Fruit fly (Drosophila melanogaster) whole organism, embryonic: ENCODE results near the gene Cyp309a1.

Experiments used
- ATbp ChIP-seq: fragments of 200-800 bp; sonication (Bioruptor generic); optimal IDR thresholded peaks from 2 replicates; lab custom pipeline; 2017; ENCODE audit warnings: missing biosample characterization, mild to moderate bottlenecking, missing genetic modification characterization, missing genetic modification reagents
- BEAF-32 ChIP-seq: fragments of 200-800 bp; sonication (Bioruptor generic); optimal IDR thresholded peaks from 3 replicates; lab custom pipeline; 2017; ENCODE audit warnings: missing biosample characterization, missing genetic modification characterization, mild to moderate bottlenecking, moderate library complexity, missing genetic modification reagents
- Bgb ChIP-seq: fragments of 200-800 bp; sonication (Bioruptor generic); IDR thresholded peaks from 2 replicates; pipeline ENCODE4 v1.3.6; 2022; ENCODE audit warnings: missing biosample characterization, missing genetic modification characterization; ENCODE audit not compliant: partially characterized antibody
- CG10267 ChIP-seq: fragments of 200-800 bp; sonication (Bioruptor generic); optimal IDR thresholded peaks from 2 replicates; lab custom pipeline; 2018; ENCODE audit warnings: missing biosample characterization, mild to moderate bottlenecking, missing genetic modification characterization, moderate library complexity
- CG10565 ChIP-seq: fragments of 200-800 bp; sonication (Bioruptor generic); optimal IDR thresholded peaks from 3 replicates; lab custom pipeline; 2016; ENCODE audit warnings: missing biosample characterization, mild to moderate bottlenecking, missing genetic modification characterization
- CG11247 ChIP-seq: fragments of 200-800 bp; sonication (Bioruptor generic); IDR thresholded peaks from 2 replicates; pipeline ENCODE4 v1.3.6; 2022; ENCODE audit warnings: missing biosample characterization, missing genetic modification characterization
- CG11456 ChIP-seq: fragments of 200-800 bp; sonication (Bioruptor generic); IDR thresholded peaks from 3 replicates; pipeline ENCODE4 v1.3.6; 2022; ENCODE audit warnings: missing biosample characterization, missing genetic modification characterization
- CG12299 ChIP-seq: fragments of 200-800 bp; sonication (Bioruptor generic); optimal IDR thresholded peaks from 2 replicates; lab custom pipeline; 2018; ENCODE audit warnings: missing biosample characterization, mild to moderate bottlenecking, missing genetic modification characterization
- CG12391 ChIP-seq: fragments of 200-800 bp; sonication (Bioruptor generic); optimal IDR thresholded peaks from 3 replicates; lab custom pipeline; 2018; ENCODE audit warnings: missing biosample characterization, mild to moderate bottlenecking, missing genetic modification characterization, moderate library complexity
- CG12744 ChIP-seq: fragments of 200-800 bp; sonication (Bioruptor generic); optimal IDR thresholded peaks from 2 replicates; lab custom pipeline; 2016; ENCODE audit warnings: missing biosample characterization, missing genetic modification characterization
- CG13296 ChIP-seq: fragments of 200-800 bp; sonication (Bioruptor generic); optimal IDR thresholded peaks from 3 replicates; lab custom pipeline; 2018; ENCODE audit warnings: missing biosample characterization, mild to moderate bottlenecking, missing genetic modification characterization
- CG14710 ChIP-seq: fragments of 200-800 bp; sonication (Bioruptor generic); optimal IDR thresholded peaks from 3 replicates; lab custom pipeline; 2019; ENCODE audit warnings: missing biosample characterization, mild to moderate bottlenecking, missing genetic modification characterization, moderate library complexity
- CG14860 ChIP-seq: fragments of 200-800 bp; sonication (Bioruptor generic); IDR thresholded peaks from 3 replicates; pipeline ENCODE4 v1.3.6; 2022; ENCODE audit warnings: missing biosample characterization, missing genetic modification characterization; ENCODE audit not compliant: partially characterized antibody
- CG15514 ChIP-seq: fragments of 200-800 bp; sonication (Bioruptor generic); optimal IDR thresholded peaks from 3 replicates; lab custom pipeline; 2017; ENCODE audit warnings: missing biosample characterization, missing genetic modification characterization, mild to moderate bottlenecking, moderate library complexity, missing genetic modification reagents
- CG1603 ChIP-seq: fragments of 200-800 bp; sonication (Bioruptor generic); optimal IDR thresholded peaks from 2 replicates; lab custom pipeline; 2019; ENCODE audit warnings: missing biosample characterization, mild to moderate bottlenecking, missing genetic modification characterization, moderate library complexity
- CG16779 ChIP-seq: fragments of 200-800 bp; sonication (Bioruptor generic); IDR thresholded peaks from 2 replicates; pipeline ENCODE4 v1.3.6; 2022; ENCODE audit warnings: missing biosample characterization, missing genetic modification characterization
- CG17568 ChIP-seq: fragments of 200-800 bp; sonication (Bioruptor generic); optimal IDR thresholded peaks from 2 replicates; lab custom pipeline; 2018; ENCODE audit warnings: missing biosample characterization, mild to moderate bottlenecking, missing genetic modification characterization, moderate library complexity
- CG18011 ChIP-seq: fragments of 200-800 bp; sonication (Bioruptor generic); optimal IDR thresholded peaks from 2 replicates; lab custom pipeline; 2017; ENCODE audit warnings: missing biosample characterization, missing genetic modification characterization, mild to moderate bottlenecking, moderate library complexity, missing genotype
- CG3281 ChIP-seq: fragments of 200-800 bp; sonication (Bioruptor generic); optimal IDR thresholded peaks from 3 replicates; lab custom pipeline; 2017; ENCODE audit warnings: missing biosample characterization, mild to moderate bottlenecking, missing genetic modification characterization
- CG5180 ChIP-seq: fragments of 200-800 bp; sonication (Bioruptor generic); optimal IDR thresholded peaks from 3 replicates; lab custom pipeline; 2017; ENCODE audit warnings: missing biosample characterization, missing genetic modification characterization, mild to moderate bottlenecking, moderate library complexity, missing genetic modification reagents
- CG7357 ChIP-seq: fragments of 200-800 bp; sonication (Bioruptor generic); IDR thresholded peaks from 3 replicates; pipeline ENCODE4 v1.3.6; 2022; ENCODE audit warnings: missing biosample characterization, missing genetic modification characterization
- CG8089 ChIP-seq: fragments of 200-800 bp; sonication (Bioruptor generic); optimal IDR thresholded peaks from 3 replicates; lab custom pipeline; 2016; ENCODE audit warnings: missing biosample characterization, missing genetic modification characterization
- E2f2 ChIP-seq: fragments of 200-800 bp; sonication (Bioruptor generic); IDR thresholded peaks from 2 replicates; pipeline ENCODE4 v1.3.6; 2022; ENCODE audit warnings: missing biosample characterization, missing genetic modification characterization
- Elba2 ChIP-seq: fragments of 200-800 bp; sonication (Bioruptor generic); optimal IDR thresholded peaks from 3 replicates; lab custom pipeline; 2016; ENCODE audit warnings: missing biosample characterization, missing genetic modification characterization
- Fer2 ChIP-seq: fragments of 200-800 bp; sonication (Bioruptor generic); optimal IDR thresholded peaks from 2 replicates; lab custom pipeline; 2018; ENCODE audit warnings: missing biosample characterization, mild to moderate bottlenecking, missing genetic modification characterization, moderate library complexity
- Jarid2 ChIP-seq: fragments of 200-800 bp; sonication (Bioruptor generic); optimal IDR thresholded peaks from 3 replicates; lab custom pipeline; 2017; ENCODE audit warnings: mild to moderate bottlenecking, missing biosample characterization, missing genetic modification reagents, missing genetic modification characterization
- Max ChIP-seq: fragments of 200-800 bp; sonication (Bioruptor generic); optimal IDR thresholded peaks from 2 replicates; lab custom pipeline; 2016; ENCODE audit warnings: missing biosample characterization, mild to moderate bottlenecking, missing genetic modification characterization
- Myb ChIP-seq: fragments of 200-800 bp; sonication (Bioruptor generic); optimal IDR thresholded peaks from 2 replicates; lab custom pipeline; 2016; ENCODE audit warnings: missing biosample characterization, missing genetic modification characterization
- NC2α ChIP-seq: fragments of 200-800 bp; sonication (Bioruptor generic); optimal IDR thresholded peaks from 2 replicates; lab custom pipeline; 2016; ENCODE audit warnings: missing biosample characterization, missing genetic modification characterization
- NfI ChIP-seq: fragments of 200-800 bp; sonication (Bioruptor generic); optimal IDR thresholded peaks from 3 replicates; lab custom pipeline; 2018; ENCODE audit warnings: missing biosample characterization, mild to moderate bottlenecking, missing genetic modification characterization, moderate library complexity
- Pdp1 ChIP-seq, 2 experiments: fragments of 200-800 bp; sonication (Bioruptor generic); optimal IDR thresholded peaks; 3 replicates each; lab custom pipeline; 2016; ENCODE audit warnings: missing biosample characterization in 2 of 2, missing genetic modification characterization in 2 of 2, mild to moderate bottlenecking in 1 of 2, moderate library complexity in 1 of 2
- Poxn ChIP-seq: fragments of 200-800 bp; sonication (Bioruptor generic); IDR thresholded peaks from 2 replicates; pipeline ENCODE4 v1.3.6; 2022; ENCODE audit warnings: missing biosample characterization, missing genetic modification characterization
- Scr ChIP-seq: fragments of 200-800 bp; sonication (Bioruptor generic); IDR thresholded peaks from 2 replicates; pipeline ENCODE4 v1.3.6; 2022; ENCODE audit warnings: missing biosample characterization, missing genetic modification characterization; ENCODE audit not compliant: partially characterized antibody
- Sry-δ ChIP-seq: fragments of 200-800 bp; sonication (Bioruptor generic); optimal IDR thresholded peaks from 2 replicates; lab custom pipeline; 2016; ENCODE audit warnings: missing biosample characterization, missing genetic modification characterization
- cad ChIP-seq: fragments of >200 bp; optimal IDR thresholded peaks from 2 replicates; lab custom pipeline; 2017; ENCODE audit warnings: missing biosample characterization, missing genetic modification characterization
- crp ChIP-seq, 2 experiments: fragments of 200-800 bp; sonication (Bioruptor generic); optimal IDR thresholded peaks; 2 replicates in 1 of 2; 3 replicates in 1 of 2; lab custom pipeline; 2017; ENCODE audit warnings: missing biosample characterization in 2 of 2, missing genetic modification characterization in 2 of 2, mild to moderate bottlenecking in 1 of 2, moderate library complexity in 1 of 2
- dan ChIP-seq: fragments of 200-800 bp; sonication (Bioruptor generic); IDR thresholded peaks from 2 replicates; pipeline ENCODE4 v1.3.6; 2022; ENCODE audit warnings: missing biosample characterization, missing genetic modification characterization
- emc ChIP-seq: fragments of 200-800 bp; sonication (Bioruptor generic); optimal IDR thresholded peaks from 2 replicates; lab custom pipeline; 2016; ENCODE audit warnings: missing biosample characterization, missing genetic modification characterization
- gfzf ChIP-seq: fragments of 200-800 bp; sonication (Bioruptor generic); optimal IDR thresholded peaks from 2 replicates; lab custom pipeline; 2016; ENCODE audit warnings: missing biosample characterization, mild to moderate bottlenecking, missing genetic modification characterization, moderate library complexity
- kni ChIP-seq: fragments of 200-800 bp; sonication (Bioruptor generic); optimal IDR thresholded peaks from 3 replicates; lab custom pipeline; 2017; ENCODE audit warnings: mild to moderate bottlenecking, missing biosample characterization, missing genetic modification reagents, missing genetic modification characterization
- mam ChIP-seq: fragments of 200-800 bp; sonication (Bioruptor generic); optimal IDR thresholded peaks from 3 replicates; lab custom pipeline; 2016; ENCODE audit warnings: missing biosample characterization, missing genetic modification characterization
- mld ChIP-seq: fragments of 200-800 bp; sonication (Bioruptor generic); IDR thresholded peaks from 3 replicates; pipeline ENCODE4 v1.3.6; 2022; ENCODE audit warnings: missing biosample characterization, missing genetic modification characterization; ENCODE audit not compliant: partially characterized antibody
- pros ChIP-seq: fragments of 200-800 bp; sonication (Bioruptor generic); optimal IDR thresholded peaks from 3 replicates; lab custom pipeline; 2019; ENCODE audit warnings: missing biosample characterization, mild to moderate bottlenecking, missing genetic modification characterization, moderate library complexity
- sisA ChIP-seq: fragments of 200-800 bp; sonication (Bioruptor generic); IDR thresholded peaks from 2 replicates; pipeline ENCODE4 v1.3.6; 2022; ENCODE audit warnings: missing biosample characterization, missing genetic modification characterization
- ssp ChIP-seq: fragments of 200-800 bp; sonication (Bioruptor generic); IDR thresholded peaks from 2 replicates; pipeline ENCODE4 v1.3.6; 2022; ENCODE audit warnings: missing biosample characterization, missing genetic modification characterization
- stwl ChIP-seq: fragments of 200-800 bp; sonication (Bioruptor generic); optimal IDR thresholded peaks from 3 replicates; lab custom pipeline; 2018; ENCODE audit warnings: missing biosample characterization, mild to moderate bottlenecking, missing genetic modification characterization, moderate library complexity
- tin ChIP-seq: fragments of 200-800 bp; sonication (Bioruptor generic); optimal IDR thresholded peaks from 3 replicates; lab custom pipeline; 2016; ENCODE audit warnings: missing biosample characterization, missing genetic modification characterization
- trem ChIP-seq: fragments of 200-800 bp; optimal IDR thresholded peaks from 3 replicates; lab custom pipeline; 2019; ENCODE audit warnings: missing biosample characterization, mild to moderate bottlenecking, missing genetic modification characterization, moderate library complexity
- zfh2 ChIP-seq: fragments of 200-800 bp; sonication (Bioruptor generic); optimal IDR thresholded peaks from 2 replicates; lab custom pipeline; 2016; ENCODE audit warnings: missing biosample characterization, missing genetic modification characterization

The Cyp309a1 gene

dm6 chr2L:2574717-2575273, 10.2 kb upstream of the Cyp309a1 start, which contains the start of the genes Rad1 and Sws1 (continued):
- no peak for TF ChIP-seq CG8089
- TF ChIP-seq CG14710 (tag; lab: Kevin White, UChicago): peak; percentile 24
- peak; percentile 84 for TF ChIP-seq trem (tag; lab: Kevin White, UChicago)
- no peak for TF ChIP-seq sisA (GFP tag; lab: Robert Waterston, UW)
- peak; percentile 95 for TF ChIP-seq E2f2 (GFP tag; lab: Robert Waterston, UW)
- no peak for TF ChIP-seq zfh2
- TF ChIP-seq CG11456 (GFP tag; lab: Robert Waterston, UW): no peak
- TF ChIP-seq cad (GFP tag; lab: Kevin White, UChicago): no peak
- TF ChIP-seq mld (GFP tag; lab: Robert Waterston, UW): no peak
- peak; percentile 91 for TF ChIP-seq CG18011 (GFP tag; lab: Kevin White, UChicago)
- no peak for TF ChIP-seq Jarid2 (GFP tag; lab: Kevin White, UChicago)
- TF ChIP-seq CG10267 (tag; lab: Kevin White, UChicago): peak; percentile 55
- no peak for TF ChIP-seq CG3281 (GFP tag; lab: Kevin White, UChicago)
- TF ChIP-seq BEAF-32 (GFP tag; lab: Kevin White, UChicago): peak; percentile 33
- TF ChIP-seq CG14860 (GFP tag; lab: Robert Waterston, UW): no peak
- TF ChIP-seq Fer2 (tag; lab: Kevin White, UChicago): no peak
- TF ChIP-seq Poxn: no peak
- TF ChIP-seq kni (GFP tag; lab: Kevin White, UChicago): no peak
- TF ChIP-seq CG15514: peak; percentile 65
- TF ChIP-seq Bgb (GFP tag; lab: Robert Waterston, UW): peak; percentile 20; the same call in 1 of the 2 replicates
- no peak for TF ChIP-seq NC2α
- TF ChIP-seq Sry-δ (GFP tag; lab: Kevin White, UChicago): peak; percentile 5
- TF ChIP-seq Elba2 (GFP tag; lab: Kevin White, UChicago): peak; percentile 83
- TF ChIP-seq Scr (GFP tag; lab: Robert Waterston, UW): 0 out of 2 replicates have a peak, but pooled peaks have one; percentile 21
- peak; percentile 62 for TF ChIP-seq CG1603
- TF ChIP-seq ATbp (GFP tag; lab: Kevin White, UChicago): no peak
- no peak for TF ChIP-seq emc (GFP tag; lab: Kevin White, UChicago)
- TF ChIP-seq NfI (GFP tag; lab: Kevin White, UChicago): no peak
- no peak for TF ChIP-seq CG10565 (GFP tag; lab: Kevin White, UChicago)
- TF ChIP-seq Pdp1 (GFP tag; optimal IDR thresholded peaks at IDR 0.05; lab: Kevin White, UChicago): peak in 1 of 2 experiments; percentile 57
- no peak for TF ChIP-seq CG5180 (GFP tag; lab: Kevin White, UChicago)
- no peak for TF ChIP-seq CG11247 (GFP tag; lab: Robert Waterston, UW)
- TF ChIP-seq CG17568 (GFP tag; lab: Kevin White, UChicago): no peak
- TF ChIP-seq ssp (GFP tag; lab: Robert Waterston, UW): no peak
- TF ChIP-seq CG16779 (GFP tag; lab: Robert Waterston, UW): no peak
- no peak for TF ChIP-seq Max (GFP tag; lab: Kevin White, UChicago)
- TF ChIP-seq crp (GFP tag; optimal IDR thresholded peaks at IDR 0.05; lab: Kevin White, UChicago): peak; percentile 66 to 93
- TF ChIP-seq stwl (tag; lab: Kevin White, UChicago): peak; percentile 68
- TF ChIP-seq CG12391 (tag; lab: Kevin White, UChicago): no peak
- no peak for TF ChIP-seq CG12744 (GFP tag; lab: Kevin White, UChicago)
- TF ChIP-seq mam (GFP tag; lab: Kevin White, UChicago): no peak
- no peak for TF ChIP-seq CG7357 (GFP tag; lab: Robert Waterston, UW)
- TF ChIP-seq pros (GFP tag; lab: Kevin White, UChicago): no peak
- no peak for TF ChIP-seq CG13296 (GFP tag; lab: Kevin White, UChicago)
- peak; percentile 31 for TF ChIP-seq gfzf (GFP tag; lab: Kevin White, UChicago)
- TF ChIP-seq Myb (GFP tag; lab: Kevin White, UChicago): peak; percentile 6
- TF ChIP-seq tin: no peak
- TF ChIP-seq dan: no peak
- no peak for TF ChIP-seq CG12299 (tag; lab: Kevin White, UChicago)
